Fruit fly (Drosophila melanogaster) whole organism, wandering third instar larva: Measurements from ENCODE around the gene Sirt1.

ENCODE experiments used
- Abd-B ChIP-seq: fragments of >200 bp; optimal IDR thresholded peaks from 2 replicates; lab custom pipeline; 2017; ENCODE audit warnings: missing biosample characterization, missing genetic modification characterization
- CG32264 ChIP-seq: fragments of 200-800 bp; sonication (Bioruptor generic); optimal IDR thresholded peaks from 2 replicates; lab custom pipeline; 2016; ENCODE audit warnings: missing biosample characterization, missing genetic modification characterization
- CG9705 ChIP-seq: fragments of 200-800 bp; sonication (Bioruptor generic); optimal IDR thresholded peaks from 2 replicates; lab custom pipeline; 2018; ENCODE audit warnings: missing biosample characterization, mild to moderate bottlenecking, missing genetic modification characterization
- CrebA ChIP-seq: fragments of 200-800 bp; sonication (Bioruptor generic); optimal IDR thresholded peaks from 2 replicates; lab custom pipeline; 2016; ENCODE audit warnings: missing biosample characterization, mild to moderate bottlenecking, missing genetic modification characterization, borderline replicate concordance
- Dif ChIP-seq: fragments of 200-275, 200-300 bp; sonication (Bioruptor generic); optimal IDR thresholded peaks from 2 replicates; lab custom pipeline; 2018; ENCODE audit warnings: missing biosample characterization, missing genetic modification characterization; ENCODE audit not compliant: partially characterized antibody
- GATAd ChIP-seq: sonication (Bioruptor generic); optimal IDR thresholded peaks from 2 replicates; lab custom pipeline; 2016; ENCODE audit warnings: missing biosample characterization, missing genetic modification characterization
- HLH106 ChIP-seq: fragments of 200-800 bp; optimal IDR thresholded peaks from 3 replicates; lab custom pipeline; 2019; ENCODE audit warnings: missing biosample characterization, mild to moderate bottlenecking, missing genetic modification characterization, moderate library complexity
- Hnf4 ChIP-seq: fragments of 200-800 bp; sonication (Bioruptor generic); optimal IDR thresholded peaks from 2 replicates; lab custom pipeline; 2016; ENCODE audit warnings: missing biosample characterization, mild to moderate bottlenecking, missing genetic modification characterization
- Hr78 ChIP-seq: fragments of >200 bp; optimal IDR thresholded peaks from 2 replicates; lab custom pipeline; 2017; ENCODE audit warnings: missing biosample characterization, missing genetic modification characterization
- Hr83 ChIP-seq: fragments of 200-300 bp; sonication (Bioruptor generic); optimal IDR thresholded peaks from 2 replicates; lab custom pipeline; 2016; ENCODE audit warnings: missing biosample characterization, mild to moderate bottlenecking, missing genetic modification characterization, moderate library complexity; ENCODE audit not compliant: poor library complexity, severe bottlenecking
- Jra ChIP-seq: sonication (Bioruptor generic); optimal IDR thresholded peaks from 2 replicates; lab custom pipeline; 2016; ENCODE audit warnings: missing biosample characterization, missing genetic modification characterization
- Mio ChIP-seq: sonication (Bioruptor generic); optimal IDR thresholded peaks from 2 replicates; lab custom pipeline; 2016; ENCODE audit warnings: missing biosample characterization, missing genetic modification characterization
- N ChIP-seq: fragments of >200 bp; optimal IDR thresholded peaks from 2 replicates; lab custom pipeline; 2018; ENCODE audit warnings: missing biosample characterization, missing external identifiers, missing genetic modification characterization
- OdsH ChIP-seq: fragments of 200-800 bp; sonication (Bioruptor generic); optimal IDR thresholded peaks from 2 replicates; lab custom pipeline; 2016; ENCODE audit warnings: missing biosample characterization, mild to moderate bottlenecking, missing genetic modification characterization
- Rel ChIP-seq, 2 experiments: fragments of 200-800 bp; sonication (Bioruptor generic) in 1 of 2; optimal IDR thresholded peaks; 2 replicates in 1 of 2; 3 replicates in 1 of 2; lab custom pipeline; 2016 to 2019; ENCODE audit warnings: mild to moderate bottlenecking in 2 of 2, missing biosample characterization in 2 of 2, missing genetic modification characterization in 2 of 2, moderate library complexity in 1 of 2
- Sp1 ChIP-seq: fragments of 200-800 bp; sonication (Bioruptor generic); optimal IDR thresholded peaks from 3 replicates; lab custom pipeline; 2019; ENCODE audit warnings: missing biosample characterization, mild to moderate bottlenecking, missing genetic modification characterization, moderate library complexity
- Vsx2 ChIP-seq: fragments of 200-300, 225-300 bp; sonication (Bioruptor generic); optimal IDR thresholded peaks from 2 replicates; lab custom pipeline; 2018; ENCODE audit warnings: missing biosample characterization, missing genetic modification characterization; ENCODE audit not compliant: partially characterized antibody
- br ChIP-seq: fragments of 200-800 bp; sonication (Bioruptor generic); optimal IDR thresholded peaks from 2 replicates; lab custom pipeline; 2016; ENCODE audit warnings: missing biosample characterization, missing genetic modification characterization
- brk ChIP-seq: fragments of 200-800 bp; sonication (Bioruptor generic); optimal IDR thresholded peaks from 2 replicates; lab custom pipeline; 2016; ENCODE audit warnings: missing biosample characterization, mild to moderate bottlenecking, missing genetic modification characterization
- dl ChIP-seq, 2 experiments: fragments of 175-275, 200-275 bp in 1 of 2; fragments of 200-275 bp in 1 of 2; sonication (Bioruptor generic); optimal IDR thresholded peaks; lab custom pipeline; 2018; ENCODE audit warnings: mild to moderate bottlenecking in 2 of 2, missing biosample characterization in 2 of 2, missing genetic modification characterization in 2 of 2, moderate library complexity in 2 of 2; ENCODE audit not compliant: partially characterized antibody in 2 of 2, insufficient read depth in 1 of 2
- dmrt93B ChIP-seq: fragments of 200-800 bp; sonication (Bioruptor generic); optimal IDR thresholded peaks from 2 replicates; lab custom pipeline; 2018; ENCODE audit warnings: missing biosample characterization, mild to moderate bottlenecking, missing genetic modification characterization
- dsf ChIP-seq: sonication (Bioruptor generic); optimal IDR thresholded peaks from 2 replicates; lab custom pipeline; 2016; ENCODE audit warnings: missing biosample characterization, missing genetic modification characterization, borderline replicate concordance
- ey ChIP-seq: fragments of 200-800 bp; sonication (Bioruptor generic); optimal IDR thresholded peaks from 2 replicates; lab custom pipeline; 2016; ENCODE audit warnings: missing biosample characterization, missing genetic modification characterization
- foxo ChIP-seq, 2 experiments: fragments of 200-800 bp; sonication (Bioruptor generic); optimal IDR thresholded peaks; 2 replicates in 1 of 2; 3 replicates in 1 of 2; lab custom pipeline; 2016 to 2017; ENCODE audit warnings: missing biosample characterization in 2 of 2, missing genetic modification characterization in 2 of 2
- fru ChIP-seq: fragments of 200-800 bp; sonication (Bioruptor generic); optimal IDR thresholded peaks from 3 replicates; lab custom pipeline; 2016; ENCODE audit warnings: missing biosample characterization, mild to moderate bottlenecking, missing genetic modification characterization
- h ChIP-seq: fragments of 200-800 bp; sonication (Bioruptor generic); optimal IDR thresholded peaks from 3 replicates; lab custom pipeline; 2016; ENCODE audit warnings: missing biosample characterization, mild to moderate bottlenecking, missing genetic modification characterization
- jim ChIP-seq: fragments of 175-275, 200-325 bp; sonication (Bioruptor generic); optimal IDR thresholded peaks from 2 replicates; lab custom pipeline; 2016; ENCODE audit warnings: missing biosample characterization, mild to moderate bottlenecking, missing genetic modification characterization
- lola ChIP-seq: fragments of >200 bp; optimal IDR thresholded peaks from 2 replicates; lab custom pipeline; 2017; ENCODE audit warnings: missing biosample characterization, missing genetic modification characterization
- pan ChIP-seq: fragments of >200 bp; optimal IDR thresholded peaks from 2 replicates; lab custom pipeline; 2017
- psq ChIP-seq: fragments of 200-800 bp; sonication (Bioruptor generic); optimal IDR thresholded peaks from 3 replicates; lab custom pipeline; 2017; ENCODE audit warnings: missing biosample characterization, mild to moderate bottlenecking, missing genetic modification characterization, moderate library complexity
- rgr ChIP-seq: fragments of 200-800 bp; sonication (Bioruptor generic); optimal IDR thresholded peaks from 3 replicates; lab custom pipeline; 2016; ENCODE audit warnings: missing biosample characterization, mild to moderate bottlenecking, missing genetic modification characterization
- sage ChIP-seq: fragments of 200-800 bp; sonication (Bioruptor generic); optimal IDR thresholded peaks from 2 replicates; lab custom pipeline; 2016; ENCODE audit warnings: missing biosample characterization, mild to moderate bottlenecking, missing genetic modification characterization
- sv ChIP-seq: fragments of 200-800 bp; sonication (Bioruptor generic); optimal IDR thresholded peaks from 3 replicates; lab custom pipeline; 2016; ENCODE audit warnings: missing biosample characterization, missing genetic modification characterization

Gene Sirt1

dm6 chr2L:13158510-13158909, 6.9 kb upstream of the Sirt1 start, which contains the start of gene Pk34A:
TSS of gene Pk34A (plus strand) at chr2L:13158810.
- TF ChIP-seq Hr78 (GFP tag; lab: Kevin White, UChicago): no peak
- TF ChIP-seq CrebA: no peak
- no peak for TF ChIP-seq dsf (GFP tag; lab: Kevin White, UChicago)
- no peak for TF ChIP-seq Dif (GFP tag; lab: Kevin White, UChicago)
- TF ChIP-seq Rel (GFP tag; optimal IDR thresholded peaks at IDR 0.05; lab: Kevin White, UChicago): no peak
- no peak for TF ChIP-seq Rel (tag; optimal IDR thresholded peaks at IDR 0.05; lab: Kevin White, UChicago)
- TF ChIP-seq dmrt93B (GFP tag; lab: Kevin White, UChicago): no peak
- TF ChIP-seq Sp1 (GFP tag; lab: Kevin White, UChicago): no peak
- TF ChIP-seq CG32264 (GFP tag; lab: Kevin White, UChicago): no peak
- TF ChIP-seq OdsH (GFP tag; lab: Kevin White, UChicago): no peak
- TF ChIP-seq N: no peak
- TF ChIP-seq ey (GFP tag; lab: Kevin White, UChicago): no peak
- TF ChIP-seq Hr83 (GFP tag; lab: Kevin White, UChicago): no peak
- TF ChIP-seq Vsx2 (GFP tag; lab: Kevin White, UChicago): no peak
- no peak for TF ChIP-seq CG9705 (GFP tag; lab: Kevin White, UChicago)
- TF ChIP-seq Jra (GFP tag; lab: Kevin White, UChicago): no peak
- no peak for TF ChIP-seq HLH106 (tag; lab: Kevin White, UChicago)
- TF ChIP-seq lola (GFP tag; lab: Kevin White, UChicago): no peak

- TF ChIP-seq N (no peak), Hnf4 (GFP tag; lab: Kevin White, UChicago) (no peak), dl (GFP tag; optimal IDR thresholded peaks at IDR 0.05; lab: Kevin White, UChicago; ENCODE audit: insufficient read depth in 1 of 2, partially characterized antibody in 2 of 2) (no peak)
Measured at dm6 chr2L:13160227-13160626, 5.1 kb upstream of the Sirt1 start, which contains the start of gene kmg. TSS of gene kmg (plus strand) at chr2L:13160527.

DNA sequence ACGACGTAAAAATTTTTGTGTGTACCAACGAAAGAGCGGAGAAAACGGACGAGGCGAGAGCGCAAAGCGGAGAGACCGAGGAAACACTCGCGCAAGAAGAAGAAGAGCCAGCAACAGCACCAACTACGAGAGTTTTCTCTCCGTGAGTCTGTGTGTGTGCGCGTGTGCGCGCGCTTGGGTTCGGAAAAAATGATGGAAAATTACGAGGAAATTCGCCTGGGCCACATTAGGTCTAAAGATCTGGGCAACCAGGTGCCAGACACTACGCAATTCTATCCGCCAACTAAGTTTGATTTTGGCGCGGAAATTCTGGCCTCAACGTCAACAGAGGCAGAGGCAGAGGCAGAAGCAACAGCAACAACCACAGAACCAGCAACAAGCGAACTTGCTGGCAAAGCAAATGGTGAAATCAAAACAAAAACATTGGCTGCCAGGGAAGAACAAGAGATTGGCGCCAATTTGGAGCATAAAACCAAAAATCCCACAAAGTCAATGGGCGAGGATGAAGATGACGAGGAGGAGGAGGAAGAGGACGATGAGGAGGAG, 511 bp downstream of the Sirt1 start, which contains the start of gene DnaJ-H:
TSS of gene DnaJ-H (minus strand) at position 271 of the 546 bp plus-strand sequence.
- TF ChIP-seq Dif (GFP tag; lab: Kevin White, UChicago): peak; percentile 50
- TF ChIP-seq sage (GFP tag; lab: Kevin White, UChicago): no peak
- TF ChIP-seq psq: peak; percentile 99
- peak in 1 of 2 experiments; percentile 9 for TF ChIP-seq dl (GFP tag; optimal IDR thresholded peaks at IDR 0.05; lab: Kevin White, UChicago; ENCODE audit: insufficient read depth in 1 of 2, partially characterized antibody in 2 of 2)

DNA sequence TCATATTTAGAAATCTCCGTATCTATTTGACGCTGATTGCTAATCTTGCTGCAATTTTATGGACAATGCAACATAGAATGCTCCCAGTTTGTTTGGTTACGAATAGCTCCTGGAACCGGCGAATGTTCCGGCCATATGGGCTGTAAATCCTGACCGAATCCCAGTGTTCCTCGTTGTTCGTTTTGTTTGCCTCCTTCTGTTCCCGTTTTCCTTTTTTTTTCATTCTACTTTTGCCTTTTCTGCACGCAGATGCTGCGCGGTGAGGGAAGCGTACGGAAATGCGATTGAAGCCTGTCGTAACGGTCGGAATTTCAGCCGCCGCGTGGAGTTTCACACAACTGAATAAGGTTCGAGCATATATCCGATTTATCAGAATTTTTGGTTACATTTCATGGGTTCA, 10.8 kb downstream of the Sirt1 start, which contains the start of gene CG43925:
TSS of gene CG43925 (plus strand) at position 301 of the 400 bp plus-strand sequence.
- TF ChIP-seq brk (GFP tag; lab: Kevin White, UChicago): no peak
- no peak for TF ChIP-seq br
- TF ChIP-seq N: no peak
- TF ChIP-seq Abd-B (GFP tag; lab: Kevin White, UChicago): no peak
- TF ChIP-seq foxo (GFP tag; optimal IDR thresholded peaks at IDR 0.05; lab: Kevin White, UChicago): no peak
- no peak for TF ChIP-seq pan
- TF ChIP-seq, all 38 proteins: peak for 0

- TF ChIP-seq psq: peak; percentile 68
- TF ChIP-seq HLH106 (tag; lab: Kevin White, UChicago): peak; percentile 84
- peak; percentile 73 for TF ChIP-seq OdsH (GFP tag; lab: Kevin White, UChicago)
- TF ChIP-seq Mio: peak; percentile 41
- peak; percentile 84 for TF ChIP-seq h (GFP tag; lab: Kevin White, UChicago)
- TF ChIP-seq dl (GFP tag; optimal IDR thresholded peaks at IDR 0.05; lab: Kevin White, UChicago; ENCODE audit: insufficient read depth in 1 of 2, partially characterized antibody in 2 of 2): no peak
- TF ChIP-seq dmrt93B (GFP tag; lab: Kevin White, UChicago): no peak
- peak; percentile 79 for TF ChIP-seq sv (GFP tag; lab: Kevin White, UChicago)
- TF ChIP-seq foxo (GFP tag; optimal IDR thresholded peaks at IDR 0.05; lab: Kevin White, UChicago): peak in 1 of 2 experiments; percentile 87
- peak; percentile 76 for TF ChIP-seq Sp1 (GFP tag; lab: Kevin White, UChicago)
- TF ChIP-seq GATAd (GFP tag; lab: Kevin White, UChicago): peak; percentile 63
- peak; percentile 78 for TF ChIP-seq dsf (GFP tag; lab: Kevin White, UChicago)
- TF ChIP-seq fru (GFP tag; lab: Kevin White, UChicago): peak; percentile 81
- TF ChIP-seq Hr78 (GFP tag; lab: Kevin White, UChicago): no peak
- no peak for TF ChIP-seq N
- peak; percentile 76 for TF ChIP-seq ey (GFP tag; lab: Kevin White, UChicago)
- peak; percentile 77 for TF ChIP-seq CG9705 (GFP tag; lab: Kevin White, UChicago)
- no peak for TF ChIP-seq sage (GFP tag; lab: Kevin White, UChicago)
- peak; percentile 77 for TF ChIP-seq rgr (GFP tag; lab: Kevin White, UChicago)
- TF ChIP-seq CG32264 (GFP tag; lab: Kevin White, UChicago): peak; percentile 40
- TF ChIP-seq Hr83 (GFP tag; lab: Kevin White, UChicago): peak; percentile 86
- TF ChIP-seq br: peak; percentile 76
- no peak for TF ChIP-seq jim
- no peak for TF ChIP-seq Rel (GFP tag; optimal IDR thresholded peaks at IDR 0.05; lab: Kevin White, UChicago)
- peak; percentile 31 for TF ChIP-seq Rel (tag; optimal IDR thresholded peaks at IDR 0.05; lab: Kevin White, UChicago)
Measured at dm6 chr2L:13176701-13177249, 11.4 kb downstream of the Sirt1 start, which contains the start of the genes Sfmbt and CG5439. TSS of gene Sfmbt (minus strand) at chr2L:13176785. TSS of gene CG5439 (plus strand) at chr2L:13177150.
